Worm (Caenorhabditis elegans) whole organism, midembryonic: Measurements from ENCODE around the gene rbm-22.

Source experiments
- cog-1 ChIP-seq: sonication (generic microtip); optimal IDR thresholded peaks from 2 replicates; lab custom pipeline; 2016; ENCODE audit warnings: missing genetic modification characterization, missing compliant biosample characterization
- flt-1 ChIP-seq: fragments of 200-800 bp; sonication (Bioruptor generic); IDR thresholded peaks from 2 replicates; pipeline ENCODE4 v1.3.6; 2022; ENCODE audit warnings: missing genetic modification characterization, missing compliant biosample characterization
- klf-2 ChIP-seq: fragments of 200-800 bp; sonication (Bioruptor generic); conservative IDR thresholded peaks from 2 replicates; pipeline ENCODE4 v1.3.6; 2022; ENCODE audit warnings: missing genetic modification reagents, missing genetic modification characterization, missing compliant biosample characterization
- med-1 ChIP-seq: sonication (generic microtip); optimal IDR thresholded peaks from 2 replicates; lab custom pipeline; 2017; ENCODE audit warnings: missing genetic modification characterization, mild to moderate bottlenecking, missing compliant biosample characterization, antibody characterized with exemption, missing genetic modification reagents; ENCODE audit not compliant: insufficient read depth
- ref-1 ChIP-seq: fragments of 200-800 bp; sonication (Bioruptor generic); conservative IDR thresholded peaks from 2 replicates; pipeline ENCODE4 v1.3.6; 2022; ENCODE audit warnings: missing genetic modification reagents, missing genetic modification characterization, missing compliant biosample characterization
- ztf-29 ChIP-seq: fragments of 200-800 bp; sonication (Bioruptor generic); IDR thresholded peaks from 2 replicates; pipeline ENCODE4 v1.3.6; 2022; ENCODE audit warnings: missing genetic modification reagents, missing genetic modification characterization, missing compliant biosample characterization

- TF ChIP-seq ztf-29 (GFP tag; lab: Robert Waterston, UW) (no peak), cog-1 (tag; lab: Kevin White, UChicago) (no peak), flt-1 (no peak), med-1 (no peak), ref-1 (GFP tag; lab: Robert Waterston, UW) (no peak), klf-2 (GFP tag; lab: Robert Waterston, UW) (no peak)
Measured at ce11 chrIV:10909206-10909605, 48.0 kb downstream of the rbm-22 start, which contains the start of gene ZK596.2.
